Fruit fly (Drosophila melanogaster): ENCODE data around the gene CG8176.

Gene CG8176

DNA sequence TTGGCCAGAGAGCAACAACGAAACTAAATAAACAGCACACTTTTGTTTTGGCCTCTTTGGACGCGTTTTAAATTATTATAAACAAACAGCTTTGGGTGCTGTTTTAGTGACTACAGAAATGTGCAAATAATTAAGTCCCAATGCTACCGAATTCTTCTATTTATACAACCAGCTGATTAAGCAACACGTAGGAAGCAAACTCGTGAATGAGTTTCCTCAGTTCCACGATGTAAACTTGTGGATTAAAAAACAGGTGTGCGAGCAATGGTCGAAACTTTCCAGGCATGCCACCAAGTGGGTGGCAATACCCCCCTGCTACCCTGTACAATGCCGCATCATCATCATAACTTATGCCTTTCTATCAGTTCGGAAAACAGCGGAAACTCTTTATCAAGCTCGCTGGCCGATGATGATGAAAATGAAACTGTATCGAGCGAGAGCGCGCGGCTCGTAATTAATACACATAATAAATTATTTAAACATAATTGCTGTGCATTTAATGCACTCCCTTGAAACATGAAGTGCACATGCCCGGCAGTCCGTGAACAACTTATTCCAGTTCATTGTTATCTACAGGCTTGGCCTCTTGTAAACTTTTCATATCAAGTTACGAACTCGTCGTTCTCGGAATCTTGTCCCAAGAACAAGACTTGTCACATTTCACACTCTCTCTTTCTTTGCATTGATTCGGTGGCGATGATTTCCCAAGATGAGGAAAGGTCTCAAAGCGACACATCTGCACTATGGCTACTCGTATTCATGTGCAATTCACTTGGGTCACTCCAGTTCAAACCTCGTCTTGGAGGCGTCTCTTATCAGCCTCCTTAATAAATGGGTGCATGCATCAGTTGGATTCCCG, 15.4 kb upstream of the CG8176 start:
- TF ChIP-seq usp (GFP tag; optimal IDR thresholded peaks at IDR 0.05) (no peak), pan (optimal IDR thresholded peaks at IDR 0.05) (no peak), EcR (GFP tag; optimal IDR thresholded peaks at IDR 0.05) (no peak), psq (optimal IDR thresholded peaks at IDR 0.05) (no peak), CG8478 (optimal IDR thresholded peaks at IDR 0.05) (no peak), Dll (optimal IDR thresholded peaks at IDR 0.05) (no peak)

DNA sequence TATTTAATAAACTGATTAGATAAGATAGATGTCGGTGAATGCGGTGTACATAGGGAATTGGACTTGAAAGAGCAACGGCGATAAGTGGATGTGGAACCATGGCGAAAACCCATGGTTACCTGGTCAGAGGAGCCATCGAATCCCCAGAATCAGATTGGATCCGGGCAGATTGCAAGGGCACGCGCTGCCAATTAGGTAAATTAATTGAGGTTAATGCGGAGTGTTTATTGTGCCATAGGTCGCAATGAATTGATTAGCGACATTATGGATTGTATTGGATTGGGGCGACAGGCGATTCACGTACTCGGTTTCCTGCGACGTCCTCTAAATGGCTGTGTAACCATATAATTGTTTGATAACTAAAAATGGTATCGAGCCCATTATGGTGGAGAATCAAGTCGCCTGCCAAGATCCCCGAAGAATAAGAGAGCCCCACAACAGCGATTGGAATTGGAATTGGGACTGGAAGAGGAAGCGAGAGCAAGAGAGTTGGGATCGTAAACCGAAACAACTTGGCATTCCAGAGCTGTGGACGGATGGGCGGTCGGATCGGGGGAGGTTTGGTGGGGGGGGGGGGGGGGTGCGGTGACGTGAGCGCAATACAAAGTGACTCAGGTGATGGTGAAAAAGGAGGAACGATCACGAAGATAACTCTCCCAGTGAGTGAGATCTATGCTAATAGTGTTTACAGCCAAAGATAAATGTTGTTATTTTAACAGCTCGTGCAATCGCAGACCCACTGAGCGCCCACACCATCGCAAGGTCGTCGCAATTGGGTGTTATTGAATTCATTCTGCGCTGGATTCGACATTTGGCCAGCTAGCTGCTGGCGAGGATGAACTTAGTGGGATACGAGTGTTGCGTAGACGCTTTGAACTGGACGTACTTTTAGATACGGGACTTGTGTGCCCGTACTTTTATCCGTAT, 14.1 kb upstream of the CG8176 start:
- no peak for TF ChIP-seq pan (optimal IDR thresholded peaks at IDR 0.05)

DNA sequence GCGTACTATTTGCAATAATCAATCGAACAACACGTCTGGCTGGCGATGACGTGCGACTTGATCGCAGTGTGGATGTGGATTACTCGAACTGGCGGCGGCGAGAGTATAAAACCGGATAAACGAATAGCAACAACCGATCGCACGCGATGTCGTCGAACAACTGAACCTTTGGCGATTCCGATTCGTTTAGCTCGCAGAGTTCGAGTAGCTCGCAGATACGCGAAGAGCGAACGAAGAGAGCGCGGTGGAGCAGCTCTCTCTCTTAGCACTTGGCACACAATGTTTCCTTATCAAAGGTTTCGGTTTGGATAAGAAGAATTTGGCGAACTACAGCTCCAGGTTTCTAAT, 13.4 kb upstream of the CG8176 start, which contains the start of gene RhoL:
TSS of gene RhoL (minus strand) at position 166 of the 348 bp plus-strand sequence.
- TF ChIP-seq psq (optimal IDR thresholded peaks at IDR 0.05) (no peak), Dll (optimal IDR thresholded peaks at IDR 0.05) (no peak), EcR (GFP tag; optimal IDR thresholded peaks at IDR 0.05) (no peak), usp (GFP tag; optimal IDR thresholded peaks at IDR 0.05) (no peak)

DNA sequence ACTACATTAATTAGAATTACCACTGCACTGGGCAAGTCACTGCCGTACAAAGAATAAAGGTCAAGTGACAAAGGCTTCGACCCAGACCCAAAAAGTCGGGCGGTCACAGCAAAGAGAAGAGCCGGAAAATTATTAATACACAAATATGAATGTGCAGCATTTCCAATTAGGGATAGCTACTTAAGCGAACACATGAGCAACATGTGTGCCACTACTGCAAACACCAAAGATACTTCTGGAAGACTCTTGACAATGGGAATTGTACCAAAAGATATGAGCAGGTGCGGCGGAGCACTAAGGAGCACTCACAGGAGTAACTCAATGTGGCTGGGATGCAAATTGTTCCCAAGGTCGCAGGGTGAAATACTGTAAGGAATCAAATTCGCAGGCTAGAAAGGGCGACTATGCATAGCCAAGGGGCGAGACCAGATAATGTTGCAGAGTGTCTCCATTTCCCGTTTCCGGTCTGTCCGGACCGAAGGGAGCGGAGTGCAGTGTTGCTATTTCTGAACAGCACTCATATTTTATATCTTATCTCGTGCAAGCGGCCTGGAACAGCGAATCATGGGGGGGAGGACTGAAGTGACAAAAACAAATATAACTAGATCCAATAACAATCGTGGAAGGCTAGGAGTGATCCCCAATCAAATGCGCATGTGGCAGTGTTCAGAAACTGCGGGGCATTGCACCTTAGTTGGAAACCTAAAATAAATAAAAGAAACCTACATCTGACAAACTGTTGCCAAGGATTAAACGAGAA, 12.3 kb upstream of the CG8176 start:
- TF ChIP-seq pan (optimal IDR thresholded peaks at IDR 0.05), result no peak
- TF ChIP-seq Dll (optimal IDR thresholded peaks at IDR 0.05), result no peak
- no peak for TF ChIP-seq usp (GFP tag; optimal IDR thresholded peaks at IDR 0.05)
- peak in 1 of 2 experiments; percentile 16 for TF ChIP-seq EcR (GFP tag; optimal IDR thresholded peaks at IDR 0.05)
- no peak for TF ChIP-seq psq (optimal IDR thresholded peaks at IDR 0.05)
- no peak for TF ChIP-seq CG8478 (optimal IDR thresholded peaks at IDR 0.05)

DNA sequence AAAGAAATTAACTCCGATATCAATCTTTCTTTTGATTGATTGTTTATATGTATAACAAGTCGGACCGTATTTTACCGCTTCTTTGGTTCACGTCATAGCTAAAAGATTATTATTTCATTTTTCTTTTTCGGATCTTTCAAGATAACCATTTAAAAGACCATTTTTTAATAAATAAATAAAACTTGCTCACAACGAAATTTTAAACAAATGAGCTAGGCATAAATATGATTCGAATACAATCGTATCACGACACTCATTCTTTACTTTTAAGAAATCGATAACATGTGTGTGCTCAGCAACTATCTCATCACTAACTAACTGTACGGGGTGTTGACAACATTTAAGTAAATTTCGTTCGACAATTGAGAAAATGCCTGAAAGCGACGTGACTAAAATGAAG, 11.5 kb upstream of the CG8176 start, which contains the start of gene CG8149:
TSS of gene CG8149 (plus strand) at position 302 of the 400 bp plus-strand sequence.
- TF ChIP-seq CG8478 (optimal IDR thresholded peaks at IDR 0.05) (no peak), Dll (optimal IDR thresholded peaks at IDR 0.05) (no peak), pan (optimal IDR thresholded peaks at IDR 0.05) (no peak), usp (GFP tag; optimal IDR thresholded peaks at IDR 0.05) (no peak), EcR (GFP tag; optimal IDR thresholded peaks at IDR 0.05) (no peak)

DNA sequence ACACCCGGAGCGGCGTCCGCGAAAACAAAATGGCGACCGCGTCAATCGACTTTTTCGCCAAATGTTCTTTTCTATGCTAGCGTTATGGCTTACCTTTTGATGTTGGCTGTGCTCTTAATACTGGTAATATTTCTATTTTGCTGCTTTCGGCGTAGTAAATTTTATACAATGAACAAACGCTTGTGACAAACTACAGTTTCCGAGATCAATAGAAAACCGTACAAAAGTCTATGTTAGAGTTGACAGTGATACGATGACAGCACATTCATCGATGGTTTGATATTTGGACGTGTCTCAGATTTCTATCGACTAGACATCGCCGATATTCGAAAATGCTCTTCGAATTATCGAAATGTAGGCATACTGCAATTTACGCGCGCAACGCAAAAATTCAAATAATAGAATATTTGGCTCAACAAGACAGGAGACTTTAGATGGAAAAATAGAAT, 5.7 kb upstream of the CG8176 start, which contains the start of gene rump:
TSS of gene rump (minus strand) at position 255 of the 449 bp plus-strand sequence.
- TF ChIP-seq Dll (optimal IDR thresholded peaks at IDR 0.05), result no peak
- TF ChIP-seq psq (optimal IDR thresholded peaks at IDR 0.05), result no peak
- TF ChIP-seq usp (GFP tag; optimal IDR thresholded peaks at IDR 0.05), result no peak
- no peak for TF ChIP-seq CG8478 (optimal IDR thresholded peaks at IDR 0.05)
- TF ChIP-seq EcR (GFP tag; optimal IDR thresholded peaks at IDR 0.05), result no peak

DNA sequence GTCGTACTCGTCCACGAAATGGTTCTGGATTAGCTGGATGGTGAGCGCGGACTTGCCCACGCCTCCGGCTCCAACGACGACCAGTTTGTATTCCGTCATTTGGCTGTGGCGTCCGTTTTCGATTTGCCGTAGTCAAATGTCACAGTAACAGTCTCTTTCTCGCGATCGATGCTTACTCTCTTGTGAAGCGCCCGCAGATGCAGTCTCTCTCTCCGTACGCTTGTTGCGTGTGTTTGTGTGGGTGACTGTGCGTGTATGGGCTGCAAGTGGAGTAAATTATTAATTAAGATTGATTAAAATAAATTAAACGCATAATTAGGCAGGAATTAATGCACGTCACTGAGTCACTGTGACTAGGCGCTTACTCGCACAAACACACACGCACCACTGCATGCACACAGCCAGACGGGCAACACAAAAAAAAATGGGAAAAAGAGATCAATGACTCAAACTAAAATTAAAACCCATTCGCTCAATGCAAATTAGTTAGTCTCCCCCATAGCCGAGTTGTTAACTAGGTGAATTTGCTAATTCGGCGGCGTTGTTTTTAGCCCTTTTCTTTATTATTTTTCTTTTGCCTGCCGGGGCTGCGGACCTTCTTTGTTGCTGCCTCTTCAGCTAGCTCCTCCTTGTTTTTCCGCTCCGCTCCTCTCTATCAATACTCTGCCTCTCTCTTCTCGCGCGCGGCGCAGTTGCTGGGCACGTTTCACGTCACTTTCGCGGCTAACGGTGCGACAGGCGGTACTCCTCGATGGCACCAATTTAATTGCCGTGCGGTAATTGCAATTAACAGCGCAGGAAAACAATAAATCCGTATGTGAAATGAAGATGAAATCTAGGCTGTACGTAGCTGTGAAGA, 3.4 kb upstream of the CG8176 start:
- no peak for TF ChIP-seq pan (optimal IDR thresholded peaks at IDR 0.05)
- no peak for TF ChIP-seq usp (GFP tag; optimal IDR thresholded peaks at IDR 0.05)
- peak in 1 of 2 experiments; percentile 12 for TF ChIP-seq EcR (GFP tag; optimal IDR thresholded peaks at IDR 0.05)
- TF ChIP-seq Dll (optimal IDR thresholded peaks at IDR 0.05), result peak; percentile 61
- TF ChIP-seq CG8478 (optimal IDR thresholded peaks at IDR 0.05), result no peak
- TF ChIP-seq psq (optimal IDR thresholded peaks at IDR 0.05), result no peak

DNA sequence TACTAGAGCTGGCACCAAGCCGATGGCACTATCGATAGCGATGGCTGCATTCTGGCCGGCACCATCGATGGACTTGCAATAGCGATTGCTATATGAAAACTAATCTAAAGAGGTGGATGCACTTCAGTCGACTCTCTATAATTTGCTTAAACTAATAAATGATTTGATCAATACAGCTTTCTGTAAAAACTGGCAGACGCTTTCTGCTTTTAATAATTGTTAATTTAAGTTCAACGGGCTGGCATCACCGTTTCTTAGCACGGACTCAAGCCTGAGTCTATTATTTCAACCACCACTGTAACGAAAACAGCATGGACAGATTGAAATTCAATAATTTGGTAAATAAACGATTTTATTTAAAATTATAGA, 2.8 kb upstream of the CG8176 start, which contains the start of the genes Ras85D and Rlb1:
TSS of gene Ras85D (minus strand) at position 16 of the 369 bp plus-strand sequence.
TSS of gene Rlb1 (plus strand) at position 276 of the 369 bp plus-strand sequence.
- TF ChIP-seq usp (GFP tag; optimal IDR thresholded peaks at IDR 0.05), result no peak
- TF ChIP-seq Dll (optimal IDR thresholded peaks at IDR 0.05), result no peak
- TF ChIP-seq CG8478 (optimal IDR thresholded peaks at IDR 0.05), result no peak

DNA sequence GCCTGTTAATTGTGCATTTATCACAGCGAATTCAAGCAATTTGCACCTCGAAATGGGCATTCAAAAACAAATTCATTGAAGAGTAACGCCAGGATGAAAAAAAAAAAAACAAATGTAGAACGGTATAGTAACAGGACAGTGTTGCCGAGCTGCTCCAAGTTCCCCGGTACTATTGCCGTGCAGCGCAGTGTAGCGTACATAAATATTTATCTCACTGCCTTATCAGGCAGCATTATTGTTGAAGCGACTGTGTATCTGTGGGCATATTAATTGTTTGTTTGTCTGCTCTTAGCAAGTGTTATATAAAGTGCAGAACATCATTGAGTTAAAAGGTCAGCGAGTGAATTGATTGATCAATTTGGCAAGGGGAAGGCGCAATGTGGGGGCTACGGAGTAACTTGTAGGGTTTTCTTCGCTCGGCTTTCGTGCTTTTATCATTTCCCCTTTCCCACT, 619 bp downstream of the CG8176 start:
- no peak for TF ChIP-seq EcR (GFP tag; optimal IDR thresholded peaks at IDR 0.05)
- no peak for TF ChIP-seq CG8478 (optimal IDR thresholded peaks at IDR 0.05)
- no peak for TF ChIP-seq pan (optimal IDR thresholded peaks at IDR 0.05)
- no peak for TF ChIP-seq psq (optimal IDR thresholded peaks at IDR 0.05)
- no peak for TF ChIP-seq Dll (optimal IDR thresholded peaks at IDR 0.05)
- TF ChIP-seq usp (GFP tag; optimal IDR thresholded peaks at IDR 0.05), result no peak

DNA sequence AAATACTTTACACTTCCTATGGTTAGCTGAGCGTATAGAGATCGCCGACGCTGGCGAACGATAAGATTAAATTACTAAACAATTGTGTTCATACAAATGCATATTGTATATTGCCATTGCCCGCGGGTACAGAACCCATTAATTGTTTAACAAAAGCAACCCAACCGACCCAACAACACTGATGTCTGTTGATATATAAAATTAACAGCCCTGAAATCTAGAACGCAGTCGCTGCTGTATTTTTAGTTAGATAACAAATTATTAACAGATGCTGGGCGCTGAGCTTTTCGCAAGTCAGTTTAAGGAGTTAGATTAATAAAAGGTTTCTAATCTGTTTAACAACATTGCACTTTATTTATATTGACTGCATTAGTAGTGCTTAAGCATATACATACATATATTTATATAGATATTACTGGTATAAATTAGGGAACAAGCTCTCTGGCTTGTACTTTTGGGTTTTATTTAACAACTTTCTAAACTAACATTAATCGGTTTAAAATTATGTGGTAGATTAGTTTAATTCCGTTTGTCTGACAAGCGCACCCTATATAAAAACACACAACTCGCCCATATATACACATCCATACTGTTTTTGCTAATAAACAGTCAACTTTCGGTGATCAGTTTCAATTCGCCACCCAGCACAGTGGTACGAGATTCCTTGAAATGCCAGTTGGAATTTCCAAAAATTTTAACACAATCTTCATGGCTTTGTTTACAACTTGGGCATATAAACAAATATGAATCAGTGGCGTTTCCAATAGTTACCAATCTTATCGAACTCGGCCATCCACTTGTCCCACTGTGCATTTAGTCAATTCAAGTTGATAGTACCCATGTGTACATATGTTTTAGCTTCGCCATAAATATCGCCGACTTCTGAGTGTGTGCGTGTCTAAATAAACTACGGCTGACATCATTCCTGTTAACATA, 12.4 kb downstream of the CG8176 start:
- TF ChIP-seq CG8478 (optimal IDR thresholded peaks at IDR 0.05) (no peak), EcR (GFP tag; optimal IDR thresholded peaks at IDR 0.05) (no peak), pan (optimal IDR thresholded peaks at IDR 0.05) (no peak), usp (GFP tag; optimal IDR thresholded peaks at IDR 0.05) (no peak), Dll (optimal IDR thresholded peaks at IDR 0.05) (no peak), psq (optimal IDR thresholded peaks at IDR 0.05) (no peak)

Measured in whole organism.